Fruit fly (Drosophila melanogaster) whole organism, embryonic: ENCODE data around the gene CG33939.

Source experiments
- Adf1 ChIP-seq: fragments of 200-800 bp; sonication (Bioruptor generic); IDR thresholded peaks from 2 replicates; pipeline ENCODE4 v1.3.6; 2022; ENCODE audit warnings: missing biosample characterization, missing genetic modification characterization
- BEAF-32 ChIP-seq: fragments of 200-800 bp; sonication (Bioruptor generic); optimal IDR thresholded peaks from 3 replicates; lab custom pipeline; 2017; ENCODE audit warnings: missing biosample characterization, missing genetic modification characterization, mild to moderate bottlenecking, moderate library complexity, missing genetic modification reagents
- BtbVII ChIP-seq: fragments of 200-800 bp; sonication (Bioruptor generic); optimal IDR thresholded peaks from 3 replicates; lab custom pipeline; 2017; ENCODE audit warnings: missing biosample characterization, mild to moderate bottlenecking, missing genetic modification characterization
- CG10366 ChIP-seq: fragments of 200-800 bp; sonication (Bioruptor generic); IDR thresholded peaks from 2 replicates; pipeline ENCODE4 v1.3.6; 2022; ENCODE audit warnings: missing biosample characterization, missing genetic modification characterization
- CG10431 ChIP-seq: fragments of 200-800 bp; sonication (Bioruptor generic); optimal IDR thresholded peaks from 3 replicates; lab custom pipeline; 2018; ENCODE audit warnings: missing biosample characterization, mild to moderate bottlenecking, missing genetic modification characterization
- CG10959 ChIP-seq: fragments of 200-800 bp; sonication (Bioruptor generic); IDR thresholded peaks from 2 replicates; pipeline ENCODE4 v1.3.6; 2022; ENCODE audit warnings: missing biosample characterization, missing genetic modification characterization
- CG12769 ChIP-seq: fragments of 200-800 bp; sonication (Bioruptor generic); optimal IDR thresholded peaks from 2 replicates; lab custom pipeline; 2019; ENCODE audit warnings: missing biosample characterization, mild to moderate bottlenecking, missing genetic modification characterization, moderate library complexity
- CG13894 ChIP-seq: fragments of 200-800 bp; sonication (Bioruptor generic); optimal IDR thresholded peaks from 3 replicates; lab custom pipeline; 2018; ENCODE audit warnings: missing biosample characterization, mild to moderate bottlenecking, missing genetic modification characterization, moderate library complexity
- CG14014 ChIP-seq: fragments of 200-800 bp; sonication (Bioruptor generic); IDR thresholded peaks from 2 replicates; pipeline ENCODE4 v1.3.6; 2022; ENCODE audit warnings: missing biosample characterization, missing genetic modification characterization
- CG14050 ChIP-seq: fragments of 200-800 bp; sonication (Bioruptor generic); IDR thresholded peaks from 3 replicates; pipeline ENCODE4 v1.3.6; 2022; ENCODE audit warnings: missing biosample characterization, missing genetic modification characterization
- CG14441 ChIP-seq: fragments of 200-800 bp; sonication (Bioruptor generic); IDR thresholded peaks from 2 replicates; pipeline ENCODE4 v1.3.6; 2022; ENCODE audit warnings: missing biosample characterization, missing genetic modification characterization
- CG1603 ChIP-seq: fragments of 200-800 bp; sonication (Bioruptor generic); optimal IDR thresholded peaks from 2 replicates; lab custom pipeline; 2019; ENCODE audit warnings: missing biosample characterization, mild to moderate bottlenecking, missing genetic modification characterization, moderate library complexity
- CG1647 ChIP-seq: fragments of 200-800 bp; sonication (Bioruptor generic); optimal IDR thresholded peaks from 3 replicates; lab custom pipeline; 2016; ENCODE audit warnings: missing biosample characterization, missing genetic modification characterization
- CG1792 ChIP-seq: fragments of 200-800 bp; sonication (Bioruptor generic); optimal IDR thresholded peaks from 2 replicates; lab custom pipeline; 2016; ENCODE audit warnings: missing biosample characterization, missing genetic modification characterization
- CG2199 ChIP-seq: fragments of 200-800 bp; sonication (Bioruptor generic); IDR thresholded peaks from 3 replicates; pipeline ENCODE4 v1.3.6; 2022; ENCODE audit warnings: missing biosample characterization, missing genetic modification characterization
- CG30431 ChIP-seq: fragments of 200-800 bp; sonication (Bioruptor generic); optimal IDR thresholded peaks from 2 replicates; lab custom pipeline; 2017; ENCODE audit warnings: missing biosample characterization, missing genetic modification characterization
- CG34376 ChIP-seq: fragments of 200-800 bp; sonication (Bioruptor generic); optimal IDR thresholded peaks from 2 replicates; lab custom pipeline; 2018; ENCODE audit warnings: missing biosample characterization, mild to moderate bottlenecking, missing genetic modification characterization
- CG3995 ChIP-seq: fragments of 200-800 bp; sonication (Bioruptor generic); optimal IDR thresholded peaks from 3 replicates; lab custom pipeline; 2016; ENCODE audit warnings: missing biosample characterization, missing genetic modification characterization
- CG4424 ChIP-seq: fragments of 200-800 bp; sonication (Bioruptor generic); optimal IDR thresholded peaks from 3 replicates; lab custom pipeline; 2016; ENCODE audit warnings: missing biosample characterization, missing genetic modification characterization
- CG6683 ChIP-seq: fragments of 200-800 bp; sonication (Bioruptor generic); optimal IDR thresholded peaks from 2 replicates; lab custom pipeline; 2017; ENCODE audit warnings: missing biosample characterization, mild to moderate bottlenecking, missing genetic modification characterization, missing genetic modification reagents
- CG6854 ChIP-seq: fragments of 200-800 bp; sonication (Bioruptor generic); optimal IDR thresholded peaks from 3 replicates; lab custom pipeline; 2017; ENCODE audit warnings: missing biosample characterization, mild to moderate bottlenecking, missing genetic modification characterization
- Dad ChIP-seq: fragments of 200-800 bp; sonication (Bioruptor generic); optimal IDR thresholded peaks from 3 replicates; lab custom pipeline; 2016; ENCODE audit warnings: missing biosample characterization, missing genetic modification characterization
- Dbx ChIP-seq: fragments of 200-800 bp; sonication (Bioruptor generic); IDR thresholded peaks from 3 replicates; pipeline ENCODE4 v1.3.6; 2022; ENCODE audit warnings: missing biosample characterization, missing genetic modification characterization
- Hr51 ChIP-seq, 2 experiments: fragments of 200-800 bp; sonication (Bioruptor generic); optimal IDR thresholded peaks; 2 replicates in 1 of 2; 3 replicates in 1 of 2; lab custom pipeline; 2016 to 2018; ENCODE audit warnings: missing biosample characterization in 2 of 2, missing genetic modification characterization in 2 of 2, mild to moderate bottlenecking in 1 of 2, moderate library complexity in 1 of 2
- Lim3 ChIP-seq: fragments of 200-800 bp; sonication (Bioruptor generic); IDR thresholded peaks from 2 replicates; pipeline ENCODE4 v1.3.6; 2022; ENCODE audit warnings: missing biosample characterization, missing genetic modification characterization
- Med ChIP-seq: fragments of 200-800 bp; sonication (Bioruptor generic); peaks from one replicate; lab custom pipeline; 2016; ENCODE audit warnings: missing biosample characterization, missing genetic modification characterization, mild to moderate bottlenecking, inconsistent platforms, moderate library complexity
- Meics ChIP-seq: fragments of 200-800 bp; sonication (Bioruptor generic); optimal IDR thresholded peaks from 2 replicates; lab custom pipeline; 2017; ENCODE audit warnings: missing biosample characterization, mild to moderate bottlenecking, missing genetic modification characterization
- NK7.1 ChIP-seq: fragments of 200-800 bp; sonication (Bioruptor generic); optimal IDR thresholded peaks from 3 replicates; lab custom pipeline; 2016; ENCODE audit warnings: missing biosample characterization, missing genetic modification characterization
- Pdp1 ChIP-seq, 2 experiments: fragments of 200-800 bp; sonication (Bioruptor generic); optimal IDR thresholded peaks; 3 replicates each; lab custom pipeline; 2016; ENCODE audit warnings: missing biosample characterization in 2 of 2, missing genetic modification characterization in 2 of 2, mild to moderate bottlenecking in 1 of 2, moderate library complexity in 1 of 2
- Sry-δ ChIP-seq: fragments of 200-800 bp; sonication (Bioruptor generic); optimal IDR thresholded peaks from 2 replicates; lab custom pipeline; 2016; ENCODE audit warnings: missing biosample characterization, missing genetic modification characterization
- abd-A ChIP-seq: fragments of 200-800 bp; sonication (Bioruptor generic); optimal IDR thresholded peaks from 3 replicates; lab custom pipeline; 2019; ENCODE audit warnings: missing biosample characterization, mild to moderate bottlenecking, missing genetic modification characterization, moderate library complexity
- bigmax ChIP-seq: fragments of 200-800 bp; sonication (Bioruptor generic); optimal IDR thresholded peaks from 2 replicates; lab custom pipeline; 2018; ENCODE audit warnings: missing biosample characterization, mild to moderate bottlenecking, missing genetic modification characterization
- btn ChIP-seq: fragments of 200-800 bp; sonication (Bioruptor generic); optimal IDR thresholded peaks from 2 replicates; lab custom pipeline; 2016; ENCODE audit warnings: missing biosample characterization, missing genetic modification characterization
- caup ChIP-seq: fragments of 200-800 bp; sonication (Bioruptor generic); optimal IDR thresholded peaks from 3 replicates; lab custom pipeline; 2017; ENCODE audit warnings: missing biosample characterization, mild to moderate bottlenecking, missing genetic modification characterization, moderate library complexity; ENCODE audit not compliant: severe bottlenecking
- chinmo ChIP-seq: fragments of 200-800 bp; sonication (Bioruptor generic); IDR thresholded peaks from 4 replicates; pipeline ENCODE4 v1.3.6; 2022; ENCODE audit warnings: missing biosample characterization, missing genetic modification characterization; ENCODE audit not compliant: partially characterized antibody
- crol ChIP-seq: fragments of 200-800 bp; sonication (Bioruptor generic); IDR thresholded peaks from 2 replicates; pipeline ENCODE4 v1.3.6; 2022; ENCODE audit warnings: missing biosample characterization, missing genetic modification characterization
- dm ChIP-seq: fragments of 200-800 bp; sonication (Bioruptor generic); optimal IDR thresholded peaks from 3 replicates; lab custom pipeline; 2016; ENCODE audit warnings: missing biosample characterization, missing genetic modification characterization
- dpn ChIP-seq, 2 experiments: fragments of 200-800 bp; sonication (Bioruptor generic); optimal IDR thresholded peaks; 3 replicates each; lab custom pipeline; 2016; ENCODE audit warnings: missing biosample characterization in 2 of 2, missing genetic modification characterization in 2 of 2
- fu2 ChIP-seq: fragments of 200-800 bp; sonication (Bioruptor generic); optimal IDR thresholded peaks from 2 replicates; lab custom pipeline; 2016; ENCODE audit warnings: missing biosample characterization, missing genetic modification characterization
- gsb-n ChIP-seq: fragments of 200-800 bp; sonication (Bioruptor generic); optimal IDR thresholded peaks from 3 replicates; lab custom pipeline; 2018; ENCODE audit warnings: missing biosample characterization, mild to moderate bottlenecking, missing genetic modification characterization
- onecut ChIP-seq: fragments of 200-800 bp; sonication (Bioruptor generic); IDR thresholded peaks from 2 replicates; pipeline ENCODE4 v1.3.6; 2022; ENCODE audit warnings: missing biosample characterization, missing genetic modification characterization
- pros ChIP-seq: fragments of 200-800 bp; sonication (Bioruptor generic); optimal IDR thresholded peaks from 3 replicates; lab custom pipeline; 2019; ENCODE audit warnings: missing biosample characterization, mild to moderate bottlenecking, missing genetic modification characterization, moderate library complexity
- sima ChIP-seq: fragments of 200-800 bp; sonication (Bioruptor generic); optimal IDR thresholded peaks from 2 replicates; lab custom pipeline; 2016; ENCODE audit warnings: missing biosample characterization, missing genetic modification characterization
- slou ChIP-seq: fragments of 200-800 bp; sonication (Bioruptor generic); optimal IDR thresholded peaks from 3 replicates; lab custom pipeline; 2016; ENCODE audit warnings: missing biosample characterization, missing genetic modification characterization
- slp2 ChIP-seq: fragments of 200-800 bp; sonication (Bioruptor generic); optimal IDR thresholded peaks from 2 replicates; lab custom pipeline; 2016; ENCODE audit warnings: missing biosample characterization, missing genetic modification characterization
- so ChIP-seq: fragments of 200-800 bp; sonication (Bioruptor generic); IDR thresholded peaks from 3 replicates; pipeline ENCODE4 v1.3.6; 2022; ENCODE audit warnings: missing biosample characterization, missing genetic modification characterization
- sqz ChIP-seq: fragments of 200-800 bp; sonication (Bioruptor generic); optimal IDR thresholded peaks from 3 replicates; lab custom pipeline; 2018; ENCODE audit warnings: missing biosample characterization, mild to moderate bottlenecking, missing genetic modification characterization
- sr ChIP-seq: fragments of 200-800 bp; sonication (Bioruptor generic); IDR thresholded peaks from 3 replicates; pipeline ENCODE4 v1.3.6; 2022; ENCODE audit warnings: missing biosample characterization, missing genetic modification characterization
- ttk ChIP-seq: fragments of 200-800 bp; sonication (Bioruptor generic); IDR thresholded peaks from 2 replicates; pipeline ENCODE4 v2.1.2; 2022; ENCODE audit warnings: missing biosample characterization, missing genetic modification characterization
- zen ChIP-seq: fragments of 200-800 bp; sonication (Bioruptor generic); optimal IDR thresholded peaks from 3 replicates; lab custom pipeline; 2018; ENCODE audit warnings: missing biosample characterization, mild to moderate bottlenecking, missing genetic modification characterization, moderate library complexity
- zen2 ChIP-seq: fragments of 200-800 bp; sonication (Bioruptor generic); IDR thresholded peaks from 3 replicates; pipeline ENCODE4 v1.3.6; 2022; ENCODE audit warnings: missing biosample characterization, missing genetic modification characterization; ENCODE audit not compliant: partially characterized antibody

Gene CG33939

DNA sequence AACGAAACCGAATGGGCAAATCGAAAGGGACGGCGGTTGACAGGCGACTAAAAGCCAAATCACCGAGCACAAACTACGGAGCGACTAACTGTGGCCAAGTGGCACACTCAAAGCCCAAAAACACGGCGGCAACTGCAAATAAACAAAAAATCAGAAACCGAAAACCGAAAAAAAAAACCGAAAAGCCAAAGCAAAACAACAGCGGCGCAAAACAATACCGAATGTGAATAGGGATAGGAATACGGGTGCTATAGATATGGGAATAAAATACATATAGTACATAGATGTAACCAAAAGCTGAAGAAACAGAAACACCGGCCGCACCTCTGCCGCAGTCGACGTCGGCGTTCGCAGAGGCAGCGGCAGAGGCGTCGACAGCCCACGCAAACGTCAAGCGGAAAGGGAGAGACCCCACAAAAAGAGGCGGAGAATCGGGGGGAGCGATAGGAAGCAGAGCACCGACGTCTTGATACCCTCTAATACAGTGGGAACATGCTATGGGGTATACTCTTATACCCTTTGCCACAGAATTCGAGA lies 7.6 kb downstream of the CG33939 start, which contains the start of gene RhoGAP18B (continued):
- TF ChIP-seq CG4424 (GFP tag; lab: Kevin White, UChicago) (no peak), CG1792 (GFP tag; lab: Kevin White, UChicago) (no peak), bigmax (GFP tag; lab: Kevin White, UChicago) (no peak), CG6854 (GFP tag; lab: Kevin White, UChicago) (no peak), zen (tag; lab: Kevin White, UChicago) (no peak), CG34376 (no peak), CG6683 (GFP tag; lab: Kevin White, UChicago) (no peak), Meics (no peak), CG12769 (tag; lab: Kevin White, UChicago) (peak; percentile 22), NK7.1 (GFP tag; lab: Kevin White, UChicago) (no peak), CG10959 (GFP tag; lab: Robert Waterston, UW) (no peak), zen2 (GFP tag; lab: Robert Waterston, UW) (no peak), Dad (GFP tag; lab: Kevin White, UChicago) (no peak), sqz (GFP tag; lab: Kevin White, UChicago) (peak; percentile 9), chinmo (peak; percentile 83; the same call in 2 of the 4 replicates), Sry-δ (GFP tag; lab: Kevin White, UChicago) (no peak), fu2 (GFP tag; lab: Kevin White, UChicago) (no peak), CG10431 (GFP tag; lab: Kevin White, UChicago) (no peak), slp2 (GFP tag; lab: Kevin White, UChicago) (no peak), so (peak; percentile 85; the same call in 2 of the 3 replicates), dm (GFP tag; lab: Kevin White, UChicago) (no peak), sima (GFP tag; lab: Kevin White, UChicago) (no peak), CG1603 (no peak), Pdp1 (GFP tag; optimal IDR thresholded peaks at IDR 0.05; lab: Kevin White, UChicago) (peak in 1 of 2 experiments; percentile 34), CG14441 (no peak), crol (GFP tag; lab: Robert Waterston, UW) (peak; percentile 60), Dbx (GFP tag; lab: Robert Waterston, UW) (no peak), CG2199 (GFP tag; lab: Robert Waterston, UW) (peak; percentile 98), BEAF-32 (GFP tag; lab: Kevin White, UChicago) (no peak), abd-A (tag; lab: Kevin White, UChicago) (peak; percentile 69), BtbVII (no peak), onecut (no peak), CG1647 (GFP tag; lab: Kevin White, UChicago) (no peak), CG30431 (GFP tag; lab: Kevin White, UChicago) (no peak), CG10366 (GFP tag; lab: Robert Waterston, UW) (no peak), CG14014 (no peak), dpn (GFP tag; optimal IDR thresholded peaks at IDR 0.05; lab: Kevin White, UChicago) (no peak), btn (GFP tag; lab: Kevin White, UChicago) (no peak), slou (no peak), Hr51 (GFP tag; optimal IDR thresholded peaks at IDR 0.05; lab: Kevin White, UChicago) (no peak), CG3995 (GFP tag; lab: Kevin White, UChicago) (no peak), sr (GFP tag; lab: Robert Waterston, UW) (peak; percentile 97), gsb-n (tag; lab: Kevin White, UChicago) (no peak), CG13894 (tag; lab: Kevin White, UChicago) (peak; percentile 83), CG14050 (GFP tag; lab: Robert Waterston, UW) (no peak), pros (GFP tag; lab: Kevin White, UChicago) (no peak), ttk (no peak), Lim3 (GFP tag; lab: Robert Waterston, UW) (no peak), caup (GFP tag; lab: Kevin White, UChicago) (no peak), Adf1 (GFP tag; lab: Robert Waterston, UW) (peak; percentile 98), Med (GFP tag; lab: Kevin White, UChicago) (peak; percentile 16)
